Fruit fly (Drosophila melanogaster) whole organism, embryonic: ENCODE data around the gene Pgant8.

Experiments
- Abd-B ChIP-seq: fragments of 200-800 bp; sonication (Bioruptor generic); optimal IDR thresholded peaks from 2 replicates; lab custom pipeline; 2018; ENCODE audit warnings: missing biosample characterization, mild to moderate bottlenecking, missing genetic modification characterization, moderate library complexity
- CG10366 ChIP-seq: fragments of 200-800 bp; sonication (Bioruptor generic); IDR thresholded peaks from 2 replicates; pipeline ENCODE4 v1.3.6; 2022; ENCODE audit warnings: missing biosample characterization, missing genetic modification characterization
- CG11560 ChIP-seq: fragments of 200-800 bp; sonication (Bioruptor generic); IDR thresholded peaks from 3 replicates; pipeline ENCODE4 v1.3.6; 2022; ENCODE audit warnings: missing biosample characterization, missing genetic modification characterization
- CG11696 ChIP-seq: fragments of 200-800 bp; sonication (Bioruptor generic); IDR thresholded peaks from 2 replicates; pipeline ENCODE4 v1.3.6; 2022; ENCODE audit warnings: missing biosample characterization, missing genetic modification characterization
- CG12104 ChIP-seq: fragments of 200-800 bp; sonication (Bioruptor generic); optimal IDR thresholded peaks from 3 replicates; lab custom pipeline; 2016; ENCODE audit warnings: missing biosample characterization, missing genetic modification characterization
- CG12299 ChIP-seq: fragments of 200-800 bp; sonication (Bioruptor generic); optimal IDR thresholded peaks from 2 replicates; lab custom pipeline; 2018; ENCODE audit warnings: missing biosample characterization, mild to moderate bottlenecking, missing genetic modification characterization
- CG12744 ChIP-seq: fragments of 200-800 bp; sonication (Bioruptor generic); optimal IDR thresholded peaks from 2 replicates; lab custom pipeline; 2016; ENCODE audit warnings: missing biosample characterization, missing genetic modification characterization
- CG13296 ChIP-seq: fragments of 200-800 bp; sonication (Bioruptor generic); optimal IDR thresholded peaks from 3 replicates; lab custom pipeline; 2018; ENCODE audit warnings: missing biosample characterization, mild to moderate bottlenecking, missing genetic modification characterization
- CG14441 ChIP-seq: fragments of 200-800 bp; sonication (Bioruptor generic); IDR thresholded peaks from 2 replicates; pipeline ENCODE4 v1.3.6; 2022; ENCODE audit warnings: missing biosample characterization, missing genetic modification characterization
- CG15514 ChIP-seq: fragments of 200-800 bp; sonication (Bioruptor generic); optimal IDR thresholded peaks from 3 replicates; lab custom pipeline; 2017; ENCODE audit warnings: missing biosample characterization, missing genetic modification characterization, mild to moderate bottlenecking, moderate library complexity, missing genetic modification reagents
- CG15601 ChIP-seq: fragments of 200-800 bp; sonication (Bioruptor generic); optimal IDR thresholded peaks from 3 replicates; lab custom pipeline; 2019; ENCODE audit warnings: missing biosample characterization, mild to moderate bottlenecking, missing genetic modification characterization, moderate library complexity
- CG16779 ChIP-seq: fragments of 200-800 bp; sonication (Bioruptor generic); IDR thresholded peaks from 2 replicates; pipeline ENCODE4 v1.3.6; 2022; ENCODE audit warnings: missing biosample characterization, missing genetic modification characterization
- CG17359 ChIP-seq: fragments of 200-800 bp; sonication (Bioruptor generic); optimal IDR thresholded peaks from 3 replicates; lab custom pipeline; 2018; ENCODE audit warnings: missing biosample characterization, mild to moderate bottlenecking, missing genetic modification characterization, moderate library complexity
- CG17385 ChIP-seq: fragments of 200-800 bp; sonication (Bioruptor generic); optimal IDR thresholded peaks from 3 replicates; lab custom pipeline; 2018; ENCODE audit warnings: missing biosample characterization, mild to moderate bottlenecking, missing genetic modification characterization
- CG2678 ChIP-seq: fragments of 200-800 bp; sonication (Bioruptor generic); optimal IDR thresholded peaks from 3 replicates; lab custom pipeline; 2019; ENCODE audit warnings: missing biosample characterization, mild to moderate bottlenecking, missing genetic modification characterization, moderate library complexity
- CG30020 ChIP-seq: fragments of 200-800 bp; optimal IDR thresholded peaks from 2 replicates; lab custom pipeline; 2019; ENCODE audit warnings: missing biosample characterization, mild to moderate bottlenecking, missing genetic modification characterization, moderate library complexity
- CG3065 ChIP-seq: fragments of 200-800 bp; sonication (Bioruptor generic); optimal IDR thresholded peaks from 2 replicates; lab custom pipeline; 2016; ENCODE audit warnings: missing biosample characterization, missing genetic modification characterization
- CG31441 ChIP-seq: fragments of 200-800 bp; sonication (Bioruptor generic); IDR thresholded peaks from 2 replicates; pipeline ENCODE4 v1.3.6; 2022; ENCODE audit warnings: missing biosample characterization, missing genetic modification characterization
- CG32767 ChIP-seq: fragments of 200-800 bp; sonication (Bioruptor generic); IDR thresholded peaks from 2 replicates; pipeline ENCODE4 v1.3.6; 2022; ENCODE audit warnings: missing biosample characterization, missing genetic modification characterization
- CG32772 ChIP-seq: fragments of 200-800 bp; sonication (Bioruptor generic); IDR thresholded peaks from 2 replicates; pipeline ENCODE4 v1.3.6; 2022; ENCODE audit warnings: missing biosample characterization, missing genetic modification characterization
- CG3281 ChIP-seq: fragments of 200-800 bp; sonication (Bioruptor generic); optimal IDR thresholded peaks from 3 replicates; lab custom pipeline; 2017; ENCODE audit warnings: missing biosample characterization, mild to moderate bottlenecking, missing genetic modification characterization
- CG33213 ChIP-seq: fragments of 200-800 bp; sonication (Bioruptor generic); optimal IDR thresholded peaks from 3 replicates; lab custom pipeline; 2016; ENCODE audit warnings: missing biosample characterization, missing genetic modification characterization
- CG4820 ChIP-seq: fragments of 200-800 bp; sonication (Bioruptor generic); optimal IDR thresholded peaks from 3 replicates; lab custom pipeline; 2016; ENCODE audit warnings: missing biosample characterization, missing genetic modification characterization
- CG6683 ChIP-seq: fragments of 200-800 bp; sonication (Bioruptor generic); optimal IDR thresholded peaks from 2 replicates; lab custom pipeline; 2017; ENCODE audit warnings: missing biosample characterization, mild to moderate bottlenecking, missing genetic modification characterization, missing genetic modification reagents
- CG7372 ChIP-seq: fragments of 200-800 bp; sonication (Bioruptor generic); IDR thresholded peaks from 2 replicates; pipeline ENCODE4 v1.3.6; 2022; ENCODE audit warnings: missing biosample characterization, missing genetic modification characterization
- CG8290 ChIP-seq, 3 experiments: fragments of 200-800 bp; sonication (Bioruptor generic); optimal IDR thresholded peaks; 2 replicates each; lab custom pipeline; 2016 to 2019; ENCODE audit warnings: missing biosample characterization in 3 of 3, missing genetic modification characterization in 3 of 3, mild to moderate bottlenecking in 2 of 3, moderate library complexity in 1 of 3
- CTCF ChIP-seq: fragments of 200-800 bp; sonication (Bioruptor generic); optimal IDR thresholded peaks from 2 replicates; lab custom pipeline; 2017; ENCODE audit warnings: missing biosample characterization, mild to moderate bottlenecking, missing genetic modification characterization, moderate library complexity
- Ets65A ChIP-seq: fragments of 200-800 bp; sonication (Bioruptor generic); peaks from one replicate; lab custom pipeline; 2016; ENCODE audit warnings: missing biosample characterization, missing genetic modification characterization
- HLH3B ChIP-seq: fragments of 200-800 bp; sonication (Bioruptor generic); IDR thresholded peaks from 2 replicates; pipeline ENCODE4 v1.3.6; 2022; ENCODE audit warnings: missing biosample characterization, missing genetic modification characterization
- Hmr ChIP-seq: fragments of 200-800 bp; sonication (Bioruptor generic); optimal IDR thresholded peaks from 3 replicates; lab custom pipeline; 2017; ENCODE audit warnings: mild to moderate bottlenecking, missing biosample characterization, missing genetic modification reagents, missing genetic modification characterization
- Kr ChIP-seq: fragments of 200-800 bp; sonication (Bioruptor generic); optimal IDR thresholded peaks from 2 replicates; lab custom pipeline; 2017; ENCODE audit warnings: missing biosample characterization, mild to moderate bottlenecking, missing genetic modification characterization
- NFAT ChIP-seq: fragments of 200-800 bp; sonication (Bioruptor generic); IDR thresholded peaks from 2 replicates; pipeline ENCODE4 v1.3.6; 2022; ENCODE audit warnings: missing biosample characterization, missing genetic modification characterization
- Pdp1 ChIP-seq, 2 experiments: fragments of 200-800 bp; sonication (Bioruptor generic); optimal IDR thresholded peaks; 3 replicates each; lab custom pipeline; 2016; ENCODE audit warnings: missing biosample characterization in 2 of 2, missing genetic modification characterization in 2 of 2, mild to moderate bottlenecking in 1 of 2, moderate library complexity in 1 of 2
- Ptx1 ChIP-seq: fragments of 200-800 bp; sonication (Bioruptor generic); IDR thresholded peaks from 2 replicates; pipeline ENCODE4 v1.3.6; 2022; ENCODE audit warnings: missing biosample characterization, missing genetic modification characterization
- Side ChIP-seq: fragments of 200-800 bp; sonication (Bioruptor generic); optimal IDR thresholded peaks from 2 replicates; lab custom pipeline; 2016; ENCODE audit warnings: missing biosample characterization, missing genetic modification characterization
- Sin3A ChIP-seq: fragments of >200 bp; optimal IDR thresholded peaks from 2 replicates; lab custom pipeline; 2018
- aop ChIP-seq: fragments of 200-800 bp; sonication (Bioruptor generic); IDR thresholded peaks from 2 replicates; pipeline ENCODE4 v1.3.6; 2022; ENCODE audit warnings: missing biosample characterization, missing genetic modification characterization
- ap ChIP-seq: fragments of 200-800 bp; sonication (Bioruptor generic); IDR thresholded peaks from 2 replicates; pipeline ENCODE4 v1.3.6; 2022; ENCODE audit warnings: missing biosample characterization, missing genetic modification characterization
- bab2 ChIP-seq: fragments of 200-800 bp; sonication (Bioruptor generic); optimal IDR thresholded peaks from 2 replicates; lab custom pipeline; 2016; ENCODE audit warnings: missing biosample characterization, missing genetic modification characterization
- dimm ChIP-seq: fragments of 200-800 bp; sonication (Bioruptor generic); IDR thresholded peaks from 2 replicates; pipeline ENCODE4 v1.3.6; 2022; ENCODE audit warnings: missing biosample characterization, missing genetic modification characterization
- grn ChIP-seq: fragments of 200-800 bp; sonication (Bioruptor generic); optimal IDR thresholded peaks from 3 replicates; lab custom pipeline; 2017; ENCODE audit warnings: missing biosample characterization, missing genetic modification characterization
- h ChIP-seq: fragments of >200 bp; optimal IDR thresholded peaks from 2 replicates; lab custom pipeline; 2017
- lab ChIP-seq: fragments of 200-800 bp; sonication (Bioruptor generic); optimal IDR thresholded peaks from 3 replicates; lab custom pipeline; 2017; ENCODE audit warnings: missing biosample characterization, missing genetic modification characterization, mild to moderate bottlenecking, moderate library complexity, missing genetic modification reagents
- lola ChIP-seq, 3 experiments: fragments of >200 bp in 2 of 3; fragments of 200-800 bp in 1 of 3; sonication (Bioruptor generic) in 1 of 3; optimal IDR thresholded peaks; 2 replicates each; lab custom pipeline; 2017 to 2019; ENCODE audit warnings: missing biosample characterization in 3 of 3, missing genetic modification characterization in 3 of 3, mild to moderate bottlenecking in 1 of 3, moderate library complexity in 1 of 3
- pb ChIP-seq: fragments of 200-800 bp; sonication (Bioruptor generic); optimal IDR thresholded peaks from 3 replicates; lab custom pipeline; 2016; ENCODE audit warnings: missing biosample characterization, missing genetic modification characterization
- sens-2 ChIP-seq: fragments of 200-800 bp; sonication (Bioruptor generic); IDR thresholded peaks from 2 replicates; pipeline ENCODE4 v1.3.6; 2022; ENCODE audit warnings: missing biosample characterization, missing genetic modification characterization
- sisA ChIP-seq: fragments of 200-800 bp; sonication (Bioruptor generic); IDR thresholded peaks from 2 replicates; pipeline ENCODE4 v1.3.6; 2022; ENCODE audit warnings: missing biosample characterization, missing genetic modification characterization
- sug ChIP-seq: fragments of 200-800 bp; optimal IDR thresholded peaks from 2 replicates; lab custom pipeline; 2019; ENCODE audit warnings: missing biosample characterization, mild to moderate bottlenecking, missing genetic modification characterization, moderate library complexity
- trem ChIP-seq: fragments of 200-800 bp; optimal IDR thresholded peaks from 3 replicates; lab custom pipeline; 2019; ENCODE audit warnings: missing biosample characterization, mild to moderate bottlenecking, missing genetic modification characterization, moderate library complexity
- wek ChIP-seq: fragments of 200-800 bp; sonication (Bioruptor generic); optimal IDR thresholded peaks from 3 replicates; lab custom pipeline; 2018; ENCODE audit warnings: missing biosample characterization, mild to moderate bottlenecking, missing genetic modification characterization, moderate library complexity

Pgant8 gene

DNA sequence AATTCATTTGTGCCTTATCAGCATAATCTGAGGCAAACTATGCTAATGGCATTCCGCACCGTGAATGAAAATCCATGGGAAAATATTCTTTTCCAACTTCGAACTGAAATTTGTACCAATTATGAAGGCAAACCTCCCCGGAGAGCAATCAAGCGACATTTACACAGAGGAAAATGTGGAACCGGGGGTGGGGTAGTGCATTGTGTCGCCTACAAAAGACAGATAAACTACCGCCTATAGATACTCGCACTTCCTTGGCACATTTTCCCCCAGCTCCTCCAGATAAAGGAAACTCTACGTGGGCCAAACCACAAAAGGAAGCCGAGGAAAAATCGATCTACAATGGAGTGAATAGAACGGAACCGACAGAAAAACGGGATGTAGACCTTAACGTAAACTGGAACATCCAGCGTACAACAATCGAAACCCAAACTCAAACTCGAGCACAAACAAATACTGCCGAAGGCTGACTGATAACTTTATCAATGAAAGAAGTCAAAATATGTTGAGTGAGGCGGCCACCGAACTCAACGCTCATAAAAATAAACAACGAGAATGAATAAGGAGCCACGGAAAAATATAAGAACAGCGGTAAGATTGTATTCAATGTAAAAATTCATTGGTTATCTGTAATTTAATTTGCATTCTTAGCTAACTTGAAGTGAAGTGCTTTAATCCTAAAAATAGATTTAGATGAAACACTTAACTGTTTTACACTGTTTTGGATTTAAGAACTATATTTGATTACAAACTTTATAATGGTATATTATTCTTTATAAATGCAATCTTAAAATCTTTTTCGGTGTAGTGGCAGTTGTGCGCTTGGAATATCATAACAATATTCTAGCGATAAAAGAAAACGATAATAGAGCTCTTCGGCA is 7.3 kb downstream of the Pgant8 start:
- TF ChIP-seq h = no peak
- no peak for TF ChIP-seq grn (GFP tag; lab: Kevin White, UChicago)
- TF ChIP-seq CG14441 (GFP tag; lab: Robert Waterston, UW) = 0 out of 2 replicates have a peak, but pooled peaks have one; percentile 19
- TF ChIP-seq Sin3A = no peak
- TF ChIP-seq CG12104 (GFP tag; lab: Kevin White, UChicago) = peak; percentile 11
- peak; percentile 8 for TF ChIP-seq CG17385 (GFP tag; lab: Kevin White, UChicago)
- TF ChIP-seq CG2678 = peak; percentile 77
- no peak for TF ChIP-seq bab2 (GFP tag; lab: Kevin White, UChicago)
- peak; percentile 11 for TF ChIP-seq CG15514 (GFP tag; lab: Kevin White, UChicago)
- no peak for TF ChIP-seq sens-2
- TF ChIP-seq HLH3B (GFP tag; lab: Robert Waterston, UW) = 0 out of 2 replicates have a peak, but pooled peaks have one; percentile 17
- no peak for TF ChIP-seq CG6683 (GFP tag; lab: Kevin White, UChicago)
- TF ChIP-seq CG4820 (GFP tag; lab: Kevin White, UChicago) = peak; percentile 64
- no peak for TF ChIP-seq Pdp1 (GFP tag; optimal IDR thresholded peaks at IDR 0.05; lab: Kevin White, UChicago)
- peak; percentile 42 for TF ChIP-seq Side (GFP tag; lab: Kevin White, UChicago)
- TF ChIP-seq CG30020 (tag; lab: Kevin White, UChicago) = peak; percentile 67
- TF ChIP-seq CG10366 (GFP tag; lab: Robert Waterston, UW) = no peak
- peak in 1 of 3 experiments; percentile 35 for TF ChIP-seq lola (GFP tag; optimal IDR thresholded peaks at IDR 0.05; lab: Kevin White, UChicago)
- no peak for TF ChIP-seq CG7372 (GFP tag; lab: Robert Waterston, UW)
- TF ChIP-seq Ets65A = no peak
- TF ChIP-seq CTCF (GFP tag; lab: Kevin White, UChicago) = peak; percentile 19
- peak; percentile 10 for TF ChIP-seq Kr (GFP tag; lab: Kevin White, UChicago)
- no peak for TF ChIP-seq CG8290 (GFP tag; optimal IDR thresholded peaks at IDR 0.05; lab: Kevin White, UChicago)
- TF ChIP-seq CG8290 (tag; optimal IDR thresholded peaks at IDR 0.05; lab: Kevin White, UChicago) = no peak
- TF ChIP-seq lab (GFP tag; lab: Kevin White, UChicago) = peak; percentile 28
- no peak for TF ChIP-seq Abd-B (GFP tag; lab: Kevin White, UChicago)
- no peak for TF ChIP-seq ap (GFP tag; lab: Robert Waterston, UW)
- peak; percentile 79 for TF ChIP-seq sug (tag; lab: Kevin White, UChicago)
- TF ChIP-seq CG32767 (GFP tag; lab: Robert Waterston, UW) = no peak
- TF ChIP-seq CG32772 = no peak
- no peak for TF ChIP-seq CG3065 (GFP tag; lab: Kevin White, UChicago)
- peak; percentile 19 for TF ChIP-seq CG3281 (GFP tag; lab: Kevin White, UChicago)
- no peak for TF ChIP-seq wek (GFP tag; lab: Kevin White, UChicago)
- no peak for TF ChIP-seq NFAT (GFP tag; lab: Robert Waterston, UW)
- TF ChIP-seq dimm (GFP tag; lab: Robert Waterston, UW) = no peak
- TF ChIP-seq CG12299 = peak; percentile 3
- TF ChIP-seq CG11560 = no peak
- TF ChIP-seq Ptx1 (GFP tag; lab: Robert Waterston, UW) = peak; percentile 8; the same call in 1 of the 2 replicates
- peak; percentile 35 for TF ChIP-seq CG17359 (tag; lab: Kevin White, UChicago)
- TF ChIP-seq CG16779 (GFP tag; lab: Robert Waterston, UW) = no peak
- TF ChIP-seq CG33213 (GFP tag; lab: Kevin White, UChicago) = no peak
- peak; percentile 30 for TF ChIP-seq CG13296 (GFP tag; lab: Kevin White, UChicago)
- peak; percentile 6 for TF ChIP-seq CG15601 (tag; lab: Kevin White, UChicago)
- no peak for TF ChIP-seq CG11696 (GFP tag; lab: Robert Waterston, UW)
- TF ChIP-seq aop (GFP tag; lab: Robert Waterston, UW) = no peak
- peak; percentile 52 for TF ChIP-seq Hmr (GFP tag; lab: Kevin White, UChicago)
- peak; percentile 65 for TF ChIP-seq trem (tag; lab: Kevin White, UChicago)
- TF ChIP-seq CG31441 (GFP tag; lab: Robert Waterston, UW) = peak; percentile 71
- peak; percentile 43; the same call in 1 of the 2 replicates for TF ChIP-seq sisA
- TF ChIP-seq CG12744 (GFP tag; lab: Kevin White, UChicago) = no peak
- peak; percentile 21 for TF ChIP-seq pb (GFP tag; lab: Kevin White, UChicago)
